Fruit fly (Drosophila melanogaster): ENCODE measurements around the gene CG14074.
A peak's percentile ranks its signal among the peaks of the same experiment; 100 is the strongest.

The CG14074 gene

dm6 chr3L:18819887-18820637 is 46.0 kb upstream of the CG14074 start (continued):
- TF ChIP-seq gro (GFP tag; optimal IDR thresholded peaks at IDR 0.05) (no peak), onecut (GFP tag; IDR thresholded peaks at IDR 0.05) (no peak), CG2202 (tag; optimal IDR thresholded peaks at IDR 0.05) (no peak), ase (GFP tag; IDR thresholded peaks at IDR 0.05) (no peak), CG3726 (GFP tag; IDR thresholded peaks at IDR 0.05) (no peak), CG32772 (GFP tag; IDR thresholded peaks at IDR 0.05) (no peak), Meics (GFP tag; optimal IDR thresholded peaks at IDR 0.05) (no peak), CG3838 (GFP tag; optimal IDR thresholded peaks at IDR 0.05) (no peak), fru (optimal IDR thresholded peaks at IDR 0.05) (no peak), CG4854 (GFP tag; optimal IDR thresholded peaks at IDR 0.05) (no peak), trh (GFP tag; optimal IDR thresholded peaks at IDR 0.05) (no peak), HLH54F (GFP tag; optimal IDR thresholded peaks at IDR 0.05) (no peak), unpg (GFP tag; optimal IDR thresholded peaks at IDR 0.05) (peak; percentile 7), CG30431 (GFP tag; optimal IDR thresholded peaks at IDR 0.05) (no peak), CG31388 (GFP tag; optimal IDR thresholded peaks at IDR 0.05) (no peak), ttk (GFP tag; IDR thresholded peaks at IDR 0.05) (no peak), stc (GFP tag; IDR thresholded peaks at IDR 0.05) (0 out of 2 replicates have a peak, but pooled peaks have one; percentile 22), crol (GFP tag; IDR thresholded peaks at IDR 0.05) (0 out of 2 replicates have a peak, but pooled peaks have one; percentile 28), pfk (GFP tag; optimal IDR thresholded peaks at IDR 0.05) (no peak), otp (GFP tag; IDR thresholded peaks at IDR 0.05) (no peak), Vsx1 (GFP tag; optimal IDR thresholded peaks at IDR 0.05) (peak; percentile 23), prd (optimal IDR thresholded peaks at IDR 0.05) (no peak), prd (GFP tag; IDR thresholded peaks at IDR 0.05) (no peak), tap (tag; optimal IDR thresholded peaks at IDR 0.05) (no peak), Hey (tag; optimal IDR thresholded peaks at IDR 0.05) (no peak), btn (GFP tag; optimal IDR thresholded peaks at IDR 0.05) (no peak), salm (tag; optimal IDR thresholded peaks at IDR 0.05) (no peak), Hand (GFP tag; optimal IDR thresholded peaks at IDR 0.05) (no peak), TFAM (GFP tag; optimal IDR thresholded peaks at IDR 0.05) (no peak), CG2678 (tag; optimal IDR thresholded peaks at IDR 0.05) (peak; percentile 16), CG11398 (GFP tag; optimal IDR thresholded peaks at IDR 0.05) (no peak), CG4282 (GFP tag; optimal IDR thresholded peaks at IDR 0.05) (no peak), sens (GFP tag) (peak; percentile 88), CG15696 (tag; optimal IDR thresholded peaks at IDR 0.05) (no peak), hkb (optimal IDR thresholded peaks at IDR 0.05) (peak; percentile 31), hkb (GFP tag; IDR thresholded peaks at IDR 0.05) (no peak), CG31365 (tag; optimal IDR thresholded peaks at IDR 0.05) (no peak), Dp (GFP tag; optimal IDR thresholded peaks at IDR 0.05) (no peak), CG7745 (tag; optimal IDR thresholded peaks at IDR 0.05) (no peak), Atf-2 (GFP tag; optimal IDR thresholded peaks at IDR 0.05) (no peak), ewg (GFP tag; optimal IDR thresholded peaks at IDR 0.05) (no peak), chinmo (GFP tag; IDR thresholded peaks at IDR 0.05; ENCODE audit: partially characterized antibody) (peak; percentile 73; the same call in 1 of the 4 replicates), phol (tag; optimal IDR thresholded peaks at IDR 0.05) (no peak), Eip74EF (GFP tag; optimal IDR thresholded peaks at IDR 0.05) (no peak), CG16779 (GFP tag; IDR thresholded peaks at IDR 0.05) (no peak), scrt (GFP tag; optimal IDR thresholded peaks at IDR 0.05) (peak; percentile 3), CG1792 (GFP tag; optimal IDR thresholded peaks at IDR 0.05) (no peak), CG12744 (GFP tag; optimal IDR thresholded peaks at IDR 0.05) (no peak), sc (optimal IDR thresholded peaks at IDR 0.05) (no peak), sc (GFP tag; optimal IDR thresholded peaks at IDR 0.05) (no peak), ATbp (GFP tag; optimal IDR thresholded peaks at IDR 0.05) (no peak)
